Worm (Caenorhabditis elegans) whole organism, midembryonic: ENCODE data around the gene nhr-7.

ENCODE experiments used
- T22C8.4 ChIP-seq: fragments of 200-800 bp; sonication (Bioruptor generic); IDR thresholded peaks from 2 replicates; pipeline ENCODE4 v1.3.6; 2022; ENCODE audit warnings: missing genetic modification characterization, missing compliant biosample characterization
- flt-1 ChIP-seq: fragments of 200-800 bp; sonication (Bioruptor generic); IDR thresholded peaks from 2 replicates; pipeline ENCODE4 v1.3.6; 2022; ENCODE audit warnings: missing genetic modification characterization, missing compliant biosample characterization
- ztf-23 ChIP-seq: fragments of 200-800 bp; sonication (Bioruptor generic); IDR thresholded peaks from 2 replicates; pipeline ENCODE4 v1.3.6; 2022; ENCODE audit warnings: missing genetic modification reagents, missing genetic modification characterization, missing compliant biosample characterization
- ztf-29 ChIP-seq: fragments of 200-800 bp; sonication (Bioruptor generic); IDR thresholded peaks from 2 replicates; pipeline ENCODE4 v1.3.6; 2022; ENCODE audit warnings: missing genetic modification reagents, missing genetic modification characterization, missing compliant biosample characterization

ce11 chrIV:11317119-11317518 lies 46.0 kb upstream of the nhr-7 start, which contains the start of gene gspd-1:
- TF ChIP-seq ztf-29 (GFP tag; lab: Robert Waterston, UW) (no peak), T22C8.4 (GFP tag; lab: Robert Waterston, UW) (no peak), flt-1 (GFP tag; lab: Robert Waterston, UW) (no peak), ztf-23 (GFP tag; lab: Robert Waterston, UW) (no peak)
